Worm (Caenorhabditis elegans) whole organism, mixed stage, embryonic: ENCODE measurements around the gene Y49G5B.1.

Experiments used
- M03D4.4 ChIP-seq: sonication (generic microtip); optimal IDR thresholded peaks from 2 replicates; lab custom pipeline; 2017; ENCODE audit warnings: mild to moderate bottlenecking, missing genetic modification characterization, missing compliant biosample characterization
- bed-3 ChIP-seq: fragments of 200-800 bp; sonication (Bioruptor generic); optimal IDR thresholded peaks from 3 replicates; lab custom pipeline; 2018; ENCODE audit warnings: mild to moderate bottlenecking, missing genetic modification characterization, moderate library complexity, missing compliant biosample characterization
- blmp-1 ChIP-seq: fragments of 150-350 bp; optimal IDR thresholded peaks from 2 replicates; lab custom pipeline; 2014; ENCODE audit warnings: missing biosample characterization, missing genetic modification characterization
- ceh-39 ChIP-seq: fragments of 150-350 bp; optimal IDR thresholded peaks from 2 replicates; lab custom pipeline; 2014; ENCODE audit warnings: missing biosample characterization, missing genetic modification characterization
- ceh-43 ChIP-seq: fragments of 200-800 bp; sonication (Bioruptor generic); optimal IDR thresholded peaks from 2 replicates; lab custom pipeline; 2018; ENCODE audit warnings: mild to moderate bottlenecking, missing genetic modification characterization, moderate library complexity, missing compliant biosample characterization
- ceh-83 ChIP-seq: fragments of 200-800 bp; sonication (Bioruptor generic); optimal IDR thresholded peaks from 2 replicates; lab custom pipeline; 2018; ENCODE audit warnings: mild to moderate bottlenecking, missing genetic modification characterization, missing compliant biosample characterization
- ces-1 ChIP-seq: fragments of 150-350 bp; optimal IDR thresholded peaks from 2 replicates; lab custom pipeline; 2014; ENCODE audit warnings: missing biosample characterization, missing genetic modification reagents, missing genetic modification characterization
- cnd-1 ChIP-seq: fragments of 200-800 bp; sonication (Bioruptor generic); optimal IDR thresholded peaks from 2 replicates; lab custom pipeline; 2018; ENCODE audit warnings: mild to moderate bottlenecking, missing genetic modification characterization, missing compliant biosample characterization
- drap-1 ChIP-seq: fragments of 200-800 bp; sonication (Bioruptor generic); optimal IDR thresholded peaks from 3 replicates; lab custom pipeline; 2018; ENCODE audit warnings: mild to moderate bottlenecking, missing genetic modification characterization, missing compliant biosample characterization
- elt-1 ChIP-seq: sonication (generic microtip); optimal IDR thresholded peaks from 2 replicates; lab custom pipeline; 2017; ENCODE audit warnings: missing genetic modification characterization, mild to moderate bottlenecking, missing compliant biosample characterization, antibody characterized with exemption, moderate library complexity, borderline replicate concordance; ENCODE audit not compliant: insufficient read depth
- elt-3 ChIP-seq: fragments of 150-350 bp; optimal IDR thresholded peaks from 2 replicates; lab custom pipeline; 2014; ENCODE audit warnings: missing biosample characterization, missing genetic modification characterization
- flh-1 ChIP-seq: fragments of 200-800 bp; sonication (Bioruptor generic); optimal IDR thresholded peaks from 2 replicates; lab custom pipeline; 2018; ENCODE audit warnings: mild to moderate bottlenecking, missing genetic modification characterization, moderate library complexity, missing compliant biosample characterization
- hlh-1 ChIP-seq: fragments of 150-350 bp; optimal IDR thresholded peaks from 2 replicates; lab custom pipeline; 2014; ENCODE audit warnings: missing biosample characterization, missing genetic modification reagents, missing genetic modification characterization
- lin-13 ChIP-seq: fragments of 150-350 bp; optimal IDR thresholded peaks from 2 replicates; lab custom pipeline; 2014; ENCODE audit warnings: missing biosample characterization, missing genetic modification characterization
- lin-32 ChIP-seq: fragments of 200-800 bp; sonication (Bioruptor generic); optimal IDR thresholded peaks from 2 replicates; lab custom pipeline; 2018; ENCODE audit warnings: mild to moderate bottlenecking, missing genetic modification characterization, missing compliant biosample characterization
- mab-5 ChIP-seq: fragments of 150-350 bp; optimal IDR thresholded peaks from 2 replicates; lab custom pipeline; 2014; ENCODE audit warnings: missing biosample characterization, missing genetic modification characterization
- mep-1 ChIP-seq: fragments of 150-350 bp; optimal IDR thresholded peaks from 2 replicates; lab custom pipeline; 2017; ENCODE audit warnings: missing biosample characterization, missing genetic modification reagents, missing genetic modification characterization, inconsistent platforms
- mls-2 ChIP-seq: sonication (generic microtip); optimal IDR thresholded peaks from 2 replicates; lab custom pipeline; 2016; ENCODE audit warnings: mild to moderate bottlenecking, missing genetic modification characterization, moderate library complexity, missing compliant biosample characterization
- nhr-12 ChIP-seq: fragments of 150-350 bp; optimal IDR thresholded peaks from 2 replicates; lab custom pipeline; 2014; ENCODE audit warnings: missing biosample characterization, missing genetic modification characterization
- nhr-2 ChIP-seq: fragments of 150-350 bp; optimal IDR thresholded peaks from 2 replicates; lab custom pipeline; 2014; ENCODE audit warnings: missing biosample characterization, missing genetic modification characterization
- nhr-237 ChIP-seq: fragments of 150-350 bp; optimal IDR thresholded peaks from 2 replicates; lab custom pipeline; 2014; ENCODE audit warnings: missing biosample characterization, missing genetic modification characterization
- nhr-28 ChIP-seq: fragments of 150-350 bp; optimal IDR thresholded peaks from 2 replicates; lab custom pipeline; 2014; ENCODE audit warnings: missing biosample characterization, missing genetic modification characterization
- nhr-76 ChIP-seq: sonication (generic microtip); optimal IDR thresholded peaks from 2 replicates; lab custom pipeline; 2017; ENCODE audit warnings: missing biosample characterization, missing genetic modification characterization
- pha-4 ChIP-seq: fragments of 150-350 bp; optimal IDR thresholded peaks from 2 replicates; lab custom pipeline; 2018; ENCODE audit warnings: missing biosample characterization, missing genetic modification reagents, missing genetic modification characterization
- sem-2 ChIP-seq: fragments of 200-800 bp; sonication (Bioruptor generic); optimal IDR thresholded peaks from 2 replicates; lab custom pipeline; 2018; ENCODE audit warnings: mild to moderate bottlenecking, missing genetic modification characterization, missing compliant biosample characterization
- snpc-4 ChIP-seq: fragments of 150-350 bp; optimal IDR thresholded peaks from 2 replicates; lab custom pipeline; 2014; ENCODE audit warnings: missing biosample characterization, missing genetic modification characterization
- sptf-1 ChIP-seq: sonication (generic microtip); optimal IDR thresholded peaks from 2 replicates; lab custom pipeline; 2017; ENCODE audit warnings: mild to moderate bottlenecking, missing genetic modification characterization, moderate library complexity, missing compliant biosample characterization
- tbx-8 ChIP-seq: fragments of 200-800 bp; sonication (Bioruptor generic); optimal IDR thresholded peaks from 2 replicates; lab custom pipeline; 2018; ENCODE audit warnings: mild to moderate bottlenecking, missing genetic modification characterization, moderate library complexity, missing compliant biosample characterization
- unc-120 ChIP-seq: sonication (generic microtip); optimal IDR thresholded peaks from 2 replicates; lab custom pipeline; 2017; ENCODE audit warnings: missing genetic modification characterization, missing compliant biosample characterization; ENCODE audit not compliant: poor library complexity, severe bottlenecking
- unc-39 ChIP-seq: fragments of 150-350 bp; optimal IDR thresholded peaks from 2 replicates; lab custom pipeline; 2014; ENCODE audit warnings: missing biosample characterization, missing genetic modification characterization
- unc-62 ChIP-seq: fragments of 150-350 bp; optimal IDR thresholded peaks from 2 replicates; lab custom pipeline; 2014; ENCODE audit warnings: missing biosample characterization, missing genetic modification reagents, missing genetic modification characterization
- zip-8 ChIP-seq: fragments of 150-350 bp; optimal IDR thresholded peaks from 2 replicates; lab custom pipeline; 2014; ENCODE audit warnings: missing biosample characterization, missing genetic modification characterization
- ztf-11 ChIP-seq: fragments of 150-350 bp; optimal IDR thresholded peaks from 2 replicates; lab custom pipeline; 2014; ENCODE audit warnings: missing biosample characterization, missing genetic modification characterization

The Y49G5B.1 gene

ce11 chrV:5239903-5240302, 16.7 kb downstream of the Y49G5B.1 start, which contains the start of gene B0238.15:
B0238.15 (plus strand) TSS chrV:5240203.
- TF ChIP-seq nhr-12 (tag; lab: Kevin White, UChicago) (no peak), pha-4 (no peak), ceh-39 (tag; lab: Kevin White, UChicago) (no peak), unc-62 (GFP tag; lab: Kevin White, UChicago) (no peak), elt-1 (no peak), sptf-1 (tag; lab: Kevin White, UChicago) (no peak), flh-1 (GFP tag; lab: Kevin White, UChicago) (no peak)

- TF ChIP-seq elt-1 (no peak), unc-62 (GFP tag; lab: Kevin White, UChicago) (no peak), nhr-237 (tag; lab: Kevin White, UChicago) (no peak), nhr-28 (no peak), ces-1 (no peak), lin-13 (tag; lab: Kevin White, UChicago) (no peak), hlh-1 (tag; lab: Kevin White, UChicago) (no peak), bed-3 (GFP tag; lab: Kevin White, UChicago) (no peak), sem-2 (GFP tag; lab: Kevin White, UChicago) (no peak), flh-1 (GFP tag; lab: Kevin White, UChicago) (no peak), blmp-1 (tag; lab: Kevin White, UChicago) (no peak), lin-32 (no peak), nhr-76 (no peak), mep-1 (tag; lab: Kevin White, UChicago) (no peak), elt-3 (tag; lab: Kevin White, UChicago) (no peak), tbx-8 (GFP tag; lab: Kevin White, UChicago) (no peak), ceh-83 (GFP tag; lab: Kevin White, UChicago) (no peak)
- TF ChIP-seq, all 35 proteins: peak for 0
Observed at ce11 chrV:5243036-5243435, 19.9 kb downstream of the Y49G5B.1 start, which contains the start of gene cest-35.1. cest-35.1 (minus strand) TSS chrV:5243136.

ce11 chrV:5252016-5252415, 28.8 kb downstream of the Y49G5B.1 start, which contains the start of gene srt-68:
srt-68 (minus strand) TSS chrV:5252116.
- TF ChIP-seq ceh-39 (tag; lab: Kevin White, UChicago) (no peak), sem-2 (GFP tag; lab: Kevin White, UChicago) (no peak), pha-4 (no peak), flh-1 (GFP tag; lab: Kevin White, UChicago) (no peak), ces-1 (no peak), nhr-12 (tag; lab: Kevin White, UChicago) (no peak), unc-62 (GFP tag; lab: Kevin White, UChicago) (no peak), bed-3 (GFP tag; lab: Kevin White, UChicago) (no peak), nhr-237 (tag; lab: Kevin White, UChicago) (no peak), mab-5 (tag; lab: Kevin White, UChicago) (no peak), snpc-4 (tag; lab: Kevin White, UChicago) (no peak), M03D4.4 (tag; lab: Kevin White, UChicago) (no peak), ceh-83 (GFP tag; lab: Kevin White, UChicago) (no peak), ceh-43 (GFP tag; lab: Kevin White, UChicago) (no peak), elt-3 (tag; lab: Kevin White, UChicago) (no peak), elt-1 (no peak), unc-120 (tag; lab: Kevin White, UChicago) (no peak), mls-2 (no peak), sptf-1 (tag; lab: Kevin White, UChicago) (no peak)

ce11 chrV:5257358-5257757, 34.2 kb downstream of the Y49G5B.1 start, which contains the start of gene srt-67:
srt-67 (minus strand) TSS chrV:5257458.
- TF ChIP-seq unc-39 (tag; lab: Kevin White, UChicago) = no peak
- TF ChIP-seq nhr-76 = no peak
- TF ChIP-seq cnd-1 = no peak
- TF ChIP-seq elt-1 = no peak
- no peak for TF ChIP-seq ceh-83 (GFP tag; lab: Kevin White, UChicago)
- no peak for TF ChIP-seq unc-120 (tag; lab: Kevin White, UChicago)

ce11 chrV:5259448-5259847, 36.3 kb downstream of the Y49G5B.1 start, which contains the start of gene srt-70:
srt-70 (minus strand) TSS chrV:5259548.
- TF ChIP-seq lin-32 = no peak
- TF ChIP-seq unc-62 (GFP tag; lab: Kevin White, UChicago) = no peak
- TF ChIP-seq drap-1 = no peak
- no peak for TF ChIP-seq tbx-8 (GFP tag; lab: Kevin White, UChicago)
- no peak for TF ChIP-seq ceh-83 (GFP tag; lab: Kevin White, UChicago)
- TF ChIP-seq zip-8 (tag; lab: Kevin White, UChicago) = no peak
- no peak for TF ChIP-seq ces-1
- TF ChIP-seq nhr-2 (tag; lab: Kevin White, UChicago) = no peak
- TF ChIP-seq ceh-43 (GFP tag; lab: Kevin White, UChicago) = no peak
- TF ChIP-seq pha-4 = no peak
- TF ChIP-seq sptf-1 (tag; lab: Kevin White, UChicago) = no peak
- no peak for TF ChIP-seq elt-3 (tag; lab: Kevin White, UChicago)
- no peak for TF ChIP-seq mab-5 (tag; lab: Kevin White, UChicago)
- TF ChIP-seq ztf-11 (tag; lab: Kevin White, UChicago) = no peak
- no peak for TF ChIP-seq unc-120 (tag; lab: Kevin White, UChicago)
- no peak for TF ChIP-seq sem-2 (GFP tag; lab: Kevin White, UChicago)
- no peak for TF ChIP-seq blmp-1 (tag; lab: Kevin White, UChicago)
- TF ChIP-seq hlh-1 (tag; lab: Kevin White, UChicago) = no peak
